Worm (Caenorhabditis elegans) whole organism, L4 larva: ENCODE measurements around the gene M01A8.1.

ENCODE experiments used
- D1046.2 ChIP-seq: fragments of 200-800 bp; sonication (Bioruptor generic); IDR thresholded peaks from 2 replicates; pipeline ENCODE4 v1.3.6; 2022; ENCODE audit warnings: missing genetic modification characterization, missing compliant biosample characterization
- F10B5.3 ChIP-seq: sonication (generic microtip); optimal IDR thresholded peaks from 2 replicates; lab custom pipeline; 2016; ENCODE audit warnings: mild to moderate bottlenecking, missing genetic modification characterization, missing compliant biosample characterization
- F44E2.7 ChIP-seq: fragments of 200-800 bp; sonication (Bioruptor generic); IDR thresholded peaks from 2 replicates; pipeline ENCODE4 v2.1.2; 2022; ENCODE audit warnings: missing genetic modification characterization, missing compliant biosample characterization
- Y105C5A.15 ChIP-seq: fragments of 200-800 bp; sonication (Bioruptor generic); IDR thresholded peaks from 2 replicates; pipeline ENCODE4 v1.3.6; 2022; ENCODE audit warnings: missing genetic modification characterization, missing compliant biosample characterization
- Y5F2A.4 ChIP-seq: fragments of 200-800 bp; sonication (Bioruptor generic); optimal IDR thresholded peaks from 2 replicates; lab custom pipeline; 2018; ENCODE audit warnings: mild to moderate bottlenecking, missing genetic modification characterization, missing compliant biosample characterization
- arid-1 ChIP-seq: fragments of 200-800 bp; sonication (Bioruptor generic); conservative IDR thresholded peaks from 2 replicates; pipeline ENCODE4 v1.3.6; 2022; ENCODE audit warnings: missing genetic modification reagents, missing genetic modification characterization, missing compliant biosample characterization
- ceh-44 ChIP-seq: fragments of 200-800 bp; sonication (Bioruptor generic); IDR thresholded peaks from 2 replicates; pipeline ENCODE4 v1.3.6; 2022; ENCODE audit warnings: missing genetic modification reagents, missing genetic modification characterization, missing compliant biosample characterization
- ces-1 ChIP-seq: fragments of 150-350 bp; sonication (generic microtip); optimal IDR thresholded peaks from 4 replicates; lab custom pipeline; 2014; ENCODE audit warnings: missing biosample characterization, missing genetic modification reagents, missing genetic modification characterization
- cey-2 ChIP-seq: sonication (generic microtip); optimal IDR thresholded peaks from 3 replicates; lab custom pipeline; 2017; ENCODE audit warnings: missing genetic modification characterization, mild to moderate bottlenecking, missing compliant biosample characterization, antibody characterized with exemption, borderline replicate concordance; ENCODE audit not compliant: insufficient read depth
- ctbp-1 ChIP-seq: fragments of 200-800 bp; sonication (Bioruptor generic); IDR thresholded peaks from 2 replicates; pipeline ENCODE4 v1.3.6; 2022; ENCODE audit warnings: missing genetic modification reagents, missing genetic modification characterization, missing compliant biosample characterization
- daf-12 ChIP-seq: fragments of 150-350 bp; optimal IDR thresholded peaks from 2 replicates; lab custom pipeline; 2014; ENCODE audit warnings: missing biosample characterization, missing genetic modification reagents, missing genetic modification characterization
- daf-16 ChIP-seq, 3 experiments: sonication (generic microtip); optimal IDR thresholded peaks; 2 replicates each; lab custom pipeline; 2016 to 2017; ENCODE audit warnings: missing genetic modification characterization in 3 of 3, missing genetic modification reagents in 3 of 3, mild to moderate bottlenecking in 2 of 3, missing compliant biosample characterization in 2 of 3, missing biosample characterization in 1 of 3, moderate library complexity in 1 of 3
- dmd-6 ChIP-seq: fragments of 200-800 bp; sonication (Bioruptor generic); IDR thresholded peaks from 2 replicates; pipeline ENCODE4 v1.3.6; 2022; ENCODE audit warnings: missing genetic modification reagents, missing genetic modification characterization, missing compliant biosample characterization
- dmd-8 ChIP-seq: fragments of 200-800 bp; sonication (Bioruptor generic); IDR thresholded peaks from 2 replicates; pipeline ENCODE4 v1.3.6; 2022; ENCODE audit warnings: missing genetic modification characterization, missing compliant biosample characterization
- dmd-9 ChIP-seq: fragments of 200-800 bp; sonication (Bioruptor generic); IDR thresholded peaks from 2 replicates; pipeline ENCODE4 v1.3.6; 2022; ENCODE audit warnings: missing genetic modification reagents, missing genetic modification characterization, missing compliant biosample characterization
- duxl-1 ChIP-seq: sonication (generic microtip); optimal IDR thresholded peaks from 2 replicates; lab custom pipeline; 2016; ENCODE audit warnings: mild to moderate bottlenecking, missing genetic modification characterization, moderate library complexity, missing compliant biosample characterization; ENCODE audit not compliant: poor library complexity
- dve-1 ChIP-seq: sonication (generic microtip); optimal IDR thresholded peaks from 2 replicates; lab custom pipeline; 2017; ENCODE audit warnings: antibody characterized with exemption, mild to moderate bottlenecking, missing genetic modification characterization, missing compliant biosample characterization; ENCODE audit not compliant: insufficient read depth
- egl-27 ChIP-seq: sonication (generic microtip); optimal IDR thresholded peaks from 3 replicates; lab custom pipeline; 2017; ENCODE audit warnings: missing biosample characterization, missing genetic modification reagents, missing genetic modification characterization
- egl-43 ChIP-seq: fragments of 200-800 bp; sonication (Bioruptor generic); IDR thresholded peaks from 2 replicates; pipeline ENCODE4 v1.3.6; 2022; ENCODE audit warnings: missing genetic modification reagents, missing genetic modification characterization, missing compliant biosample characterization
- gei-8 ChIP-seq: fragments of 200-800 bp; sonication (Bioruptor generic); optimal IDR thresholded peaks from 2 replicates; lab custom pipeline; 2018; ENCODE audit warnings: mild to moderate bottlenecking, missing genetic modification characterization, missing compliant biosample characterization
- hif-1 ChIP-seq, 2 experiments: sonication (generic microtip); optimal IDR thresholded peaks; 2 replicates each; lab custom pipeline; 2016 to 2017; ENCODE audit warnings: missing compliant biosample characterization in 2 of 2, missing genetic modification characterization in 2 of 2, missing genetic modification reagents in 2 of 2, missing genotype in 2 of 2, mild to moderate bottlenecking in 1 of 2
- hmg-1.1 ChIP-seq: fragments of 200-800 bp; sonication (Bioruptor generic); IDR thresholded peaks from 2 replicates; pipeline ENCODE4 v1.3.6; 2022; ENCODE audit warnings: missing genetic modification reagents, missing genetic modification characterization, missing compliant biosample characterization
- lim-7 ChIP-seq: fragments of 200-800 bp; sonication (Bioruptor generic); IDR thresholded peaks from 2 replicates; pipeline ENCODE4 v1.3.6; 2022; ENCODE audit warnings: missing genetic modification characterization, missing compliant biosample characterization
- lin-29 ChIP-seq: fragments of 200-800 bp; sonication (Bioruptor generic); IDR thresholded peaks from 2 replicates; pipeline ENCODE4 v1.3.6; 2022; ENCODE audit warnings: missing genetic modification reagents, missing genetic modification characterization, missing compliant biosample characterization
- lin-39 ChIP-seq: fragments of 150-350 bp; optimal IDR thresholded peaks from 2 replicates; lab custom pipeline; 2014; ENCODE audit warnings: missing biosample characterization, missing genetic modification reagents, missing genetic modification characterization
- mdt-29 ChIP-seq: fragments of 200-800 bp; sonication (Bioruptor generic); IDR thresholded peaks from 2 replicates; pipeline ENCODE4 v1.3.6; 2022; ENCODE audit warnings: missing genetic modification reagents, missing genetic modification characterization, missing compliant biosample characterization
- mep-1 ChIP-seq: fragments of 150-350 bp; sonication (generic microtip); optimal IDR thresholded peaks from 3 replicates; lab custom pipeline; 2014; ENCODE audit warnings: missing biosample characterization, missing genetic modification characterization
- nhr-10 ChIP-seq: fragments of 150-350 bp; optimal IDR thresholded peaks from 2 replicates; lab custom pipeline; 2014; ENCODE audit warnings: missing biosample characterization, missing genetic modification characterization
- nhr-11 ChIP-seq: fragments of 150-350 bp; optimal IDR thresholded peaks from 2 replicates; lab custom pipeline; 2014; ENCODE audit warnings: missing biosample characterization, missing genetic modification characterization
- nhr-111 ChIP-seq: fragments of 200-800 bp; sonication (Bioruptor generic); optimal IDR thresholded peaks from 2 replicates; lab custom pipeline; 2018; ENCODE audit warnings: mild to moderate bottlenecking, missing genetic modification characterization, missing compliant biosample characterization
- nhr-25 ChIP-seq: sonication (generic microtip); optimal IDR thresholded peaks from 2 replicates; lab custom pipeline; 2017; ENCODE audit warnings: missing genetic modification characterization, mild to moderate bottlenecking, missing compliant biosample characterization, antibody characterized with exemption, moderate library complexity, borderline replicate concordance; ENCODE audit not compliant: insufficient read depth
- nhr-41 ChIP-seq: fragments of 200-800 bp; sonication (Bioruptor generic); IDR thresholded peaks from 2 replicates; pipeline ENCODE4 v1.3.6; 2022; ENCODE audit warnings: missing genetic modification reagents, missing genetic modification characterization, missing compliant biosample characterization
- nhr-48 ChIP-seq: sonication (generic microtip); optimal IDR thresholded peaks from 2 replicates; lab custom pipeline; 2016; ENCODE audit warnings: mild to moderate bottlenecking, missing genetic modification characterization, missing compliant biosample characterization
- nhr-77 ChIP-seq: fragments of 150-350 bp; optimal IDR thresholded peaks from 2 replicates; lab custom pipeline; 2014; ENCODE audit warnings: missing biosample characterization, missing genetic modification characterization
- pha-4 ChIP-seq, 2 experiments: fragments of 150-350 bp in 1 of 2; fragments of 200-800 bp in 1 of 2; sonication (Bioruptor generic) in 1 of 2; IDR thresholded peaks in 1 of 2; optimal IDR thresholded peaks in 1 of 2; 2 replicates each; pipeline versions ENCODE4 v1.3.6 to Lab custom; 2014 to 2022; ENCODE audit warnings: missing genetic modification characterization in 2 of 2, missing genetic modification reagents in 2 of 2, missing biosample characterization in 1 of 2, missing compliant biosample characterization in 1 of 2
- pqm-1 ChIP-seq: sonication (generic microtip); optimal IDR thresholded peaks from 2 replicates; lab custom pipeline; 2017; ENCODE audit warnings: missing biosample characterization, missing genetic modification characterization
- rbr-2 ChIP-seq: sonication (generic microtip); optimal IDR thresholded peaks from 2 replicates; lab custom pipeline; 2016; ENCODE audit warnings: missing genotype, missing genetic modification characterization, missing compliant biosample characterization
- sdz-12 ChIP-seq: fragments of 200-800 bp; sonication (Bioruptor generic); optimal IDR thresholded peaks from 2 replicates; lab custom pipeline; 2018; ENCODE audit warnings: mild to moderate bottlenecking, missing genetic modification characterization, missing compliant biosample characterization
- set-16 ChIP-seq: fragments of 200-800 bp; sonication (Bioruptor generic); IDR thresholded peaks from 2 replicates; pipeline ENCODE4 v1.3.6; 2022; ENCODE audit warnings: missing genetic modification reagents, missing genetic modification characterization, missing compliant biosample characterization
- skn-1 ChIP-seq: fragments of 150-350 bp; optimal IDR thresholded peaks from 2 replicates; lab custom pipeline; 2014; ENCODE audit warnings: missing biosample characterization, missing genetic modification characterization
- snpc-1.2 ChIP-seq: fragments of 200-800 bp; sonication (Bioruptor generic); IDR thresholded peaks from 2 replicates; pipeline ENCODE4 v1.3.6; 2022; ENCODE audit warnings: missing genetic modification reagents, missing genetic modification characterization, missing compliant biosample characterization
- tag-97 ChIP-seq: fragments of 200-800 bp; sonication (Bioruptor generic); IDR thresholded peaks from 2 replicates; pipeline ENCODE4 v1.3.6; 2022; ENCODE audit warnings: missing genetic modification characterization, missing compliant biosample characterization
- unc-39 ChIP-seq: sonication (generic microtip); optimal IDR thresholded peaks from 2 replicates; lab custom pipeline; 2017; ENCODE audit warnings: missing biosample characterization, missing genetic modification characterization
- vab-7 ChIP-seq: fragments of 200-800 bp; sonication (Bioruptor generic); IDR thresholded peaks from 2 replicates; pipeline ENCODE4 v1.3.6; 2022; ENCODE audit warnings: missing genetic modification reagents, missing genetic modification characterization, missing compliant biosample characterization
- zag-1 ChIP-seq: fragments of 150-350 bp; optimal IDR thresholded peaks from 2 replicates; lab custom pipeline; 2014; ENCODE audit warnings: missing biosample characterization, missing genetic modification characterization
- zfp-3 ChIP-seq: fragments of 200-800 bp; sonication (Bioruptor generic); conservative IDR thresholded peaks from 2 replicates; pipeline ENCODE4 v1.3.6; 2022; ENCODE audit warnings: missing genetic modification reagents, missing genetic modification characterization, missing compliant biosample characterization
- ztf-11 ChIP-seq: fragments of 150-350 bp; optimal IDR thresholded peaks from 2 replicates; lab custom pipeline; 2014; ENCODE audit warnings: missing biosample characterization, missing genetic modification characterization
- ztf-7 ChIP-seq: fragments of 150-350 bp; optimal IDR thresholded peaks from 2 replicates; lab custom pipeline; 2014; ENCODE audit warnings: missing biosample characterization, missing genetic modification characterization

Gene M01A8.1

DNA sequence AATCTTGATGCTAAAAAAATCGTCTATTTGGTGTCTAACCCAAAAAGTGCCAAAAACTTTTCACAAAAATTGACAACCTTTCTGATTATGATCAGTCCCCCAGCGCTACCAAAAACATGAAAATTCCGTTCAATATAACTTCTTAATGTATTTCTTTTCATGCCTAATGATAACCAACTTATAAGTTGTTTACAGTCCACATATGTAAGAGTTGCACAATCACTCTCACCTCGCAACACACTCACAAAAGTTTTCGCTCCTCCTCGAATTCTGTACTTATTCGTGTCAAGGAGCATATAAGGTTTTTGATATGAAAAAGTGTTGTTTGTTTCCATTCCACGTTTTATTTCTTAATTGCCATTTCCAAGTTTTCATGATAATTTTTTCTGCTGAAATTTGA is 31.5 kb downstream of the M01A8.1 start:
- no peak for TF ChIP-seq set-16 (GFP tag; lab: Robert Waterston, UW)
- no peak for TF ChIP-seq egl-43
- no peak for TF ChIP-seq daf-16 (GFP tag; optimal IDR thresholded peaks at IDR 0.05; lab: Kevin White, UChicago)
- TF ChIP-seq daf-16 (tag; optimal IDR thresholded peaks at IDR 0.05; lab: Kevin White, UChicago): peak; percentile 92
- no peak for TF ChIP-seq zag-1
- TF ChIP-seq mdt-29 (GFP tag; lab: Robert Waterston, UW): no peak
- no peak for TF ChIP-seq zfp-3
- TF ChIP-seq dmd-8 (GFP tag; lab: Robert Waterston, UW): no peak
- TF ChIP-seq pqm-1 (tag; lab: Kevin White, UChicago): peak; percentile 53
- 0 out of 2 replicates have a peak, but pooled peaks have one; percentile 9 for TF ChIP-seq dmd-6 (GFP tag; lab: Robert Waterston, UW)
- TF ChIP-seq lin-29 (GFP tag; lab: Robert Waterston, UW): no peak
- no peak for TF ChIP-seq sdz-12 (GFP tag; lab: Kevin White, UChicago)
- TF ChIP-seq dmd-9 (GFP tag; lab: Robert Waterston, UW): no peak
- no peak for TF ChIP-seq ces-1 (GFP tag; lab: Kevin White, UChicago)
- no peak for TF ChIP-seq Y105C5A.15 (GFP tag; lab: Robert Waterston, UW)
- TF ChIP-seq ctbp-1 (GFP tag; lab: Robert Waterston, UW): no peak
- TF ChIP-seq, all 104 proteins: peak for 3

DNA sequence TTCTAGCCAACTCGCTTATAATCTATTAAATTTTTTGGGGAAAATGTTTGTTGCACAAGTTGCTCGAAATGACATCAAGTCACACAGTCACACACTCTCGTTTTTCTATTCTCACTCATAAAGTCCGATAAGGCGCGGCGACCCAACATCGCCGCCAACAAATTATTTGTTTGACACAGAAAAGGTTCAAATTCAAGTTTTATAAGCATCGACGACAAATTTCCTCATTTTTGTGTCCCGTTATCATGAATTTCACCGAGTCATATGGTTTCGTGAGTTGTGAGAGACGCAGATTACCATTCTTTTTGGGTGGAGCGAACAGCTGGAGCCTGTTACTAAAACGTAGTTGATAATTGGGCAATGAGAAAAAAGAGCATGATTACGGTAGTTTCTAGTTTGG is 32.8 kb downstream of the M01A8.1 start:
- no peak for TF ChIP-seq Y5F2A.4 (GFP tag; lab: Kevin White, UChicago)
- TF ChIP-seq nhr-11: no peak
- no peak for TF ChIP-seq hif-1 (tag; optimal IDR thresholded peaks at IDR 0.05; lab: Kevin White, UChicago)
- TF ChIP-seq nhr-41 (GFP tag; lab: Robert Waterston, UW): no peak
- no peak for TF ChIP-seq unc-39 (tag; lab: Kevin White, UChicago)
- no peak for TF ChIP-seq nhr-25 (tag; lab: Kevin White, UChicago)
- no peak for TF ChIP-seq gei-8 (GFP tag; lab: Kevin White, UChicago)
- no peak for TF ChIP-seq pha-4 (GFP tag; IDR thresholded peaks at IDR 0.05; lab: Robert Waterston, UW)
- TF ChIP-seq pha-4 (tag; optimal IDR thresholded peaks at IDR 0.05; lab: Kevin White, UChicago): no peak
- TF ChIP-seq zag-1: no peak
- TF ChIP-seq nhr-111 (GFP tag; lab: Kevin White, UChicago): no peak
- TF ChIP-seq F44E2.7 (GFP tag; lab: Robert Waterston, UW): no peak
- TF ChIP-seq vab-7 (GFP tag; lab: Robert Waterston, UW): no peak
- TF ChIP-seq arid-1 (GFP tag; lab: Robert Waterston, UW): no peak
- TF ChIP-seq nhr-48 (tag; lab: Kevin White, UChicago): peak; percentile 32
- TF ChIP-seq nhr-77 (tag; lab: Kevin White, UChicago): peak; percentile 63
- TF ChIP-seq rbr-2: no peak
- no peak for TF ChIP-seq ceh-44 (GFP tag; lab: Robert Waterston, UW)
- no peak for TF ChIP-seq snpc-1.2 (GFP tag; lab: Robert Waterston, UW)
- no peak for TF ChIP-seq sdz-12 (GFP tag; lab: Kevin White, UChicago)
- TF ChIP-seq ztf-11 (tag; lab: Kevin White, UChicago): no peak
- TF ChIP-seq F10B5.3 (tag; lab: Kevin White, UChicago): no peak
- no peak for TF ChIP-seq mep-1 (tag; lab: Kevin White, UChicago)
- TF ChIP-seq D1046.2 (GFP tag; lab: Robert Waterston, UW): no peak
- TF ChIP-seq ztf-7 (tag; lab: Kevin White, UChicago): no peak
- TF ChIP-seq lin-39 (tag; lab: Kevin White, UChicago): no peak
- no peak for TF ChIP-seq duxl-1 (tag; lab: Kevin White, UChicago)
- TF ChIP-seq daf-12 (tag; lab: Kevin White, UChicago): no peak
- no peak for TF ChIP-seq nhr-10 (tag; lab: Kevin White, UChicago)
- TF ChIP-seq zfp-3: no peak
- peak; percentile 76 for TF ChIP-seq dve-1 (tag; lab: Kevin White, UChicago)
- TF ChIP-seq hmg-1.1 (GFP tag; lab: Robert Waterston, UW): no peak
- TF ChIP-seq lim-7 (GFP tag; lab: Robert Waterston, UW): no peak
- no peak for TF ChIP-seq skn-1 (tag; lab: Kevin White, UChicago)
- TF ChIP-seq dmd-6 (GFP tag; lab: Robert Waterston, UW): peak; percentile 95
- no peak for TF ChIP-seq cey-2 (tag; lab: Kevin White, UChicago)
- no peak for TF ChIP-seq set-16 (GFP tag; lab: Robert Waterston, UW)
- no peak for TF ChIP-seq egl-27
- TF ChIP-seq tag-97 (GFP tag; lab: Robert Waterston, UW): no peak
